Worm (Caenorhabditis elegans) whole organism, midembryonic: ENCODE data around the gene F11G11.15.

Source experiments
- T22C8.4 ChIP-seq: fragments of 200-800 bp; sonication (Bioruptor generic); IDR thresholded peaks from 2 replicates; pipeline ENCODE4 v1.3.6; 2022; ENCODE audit warnings: missing genetic modification characterization, missing compliant biosample characterization
- flt-1 ChIP-seq: fragments of 200-800 bp; sonication (Bioruptor generic); IDR thresholded peaks from 2 replicates; pipeline ENCODE4 v1.3.6; 2022; ENCODE audit warnings: missing genetic modification characterization, missing compliant biosample characterization

DNA sequence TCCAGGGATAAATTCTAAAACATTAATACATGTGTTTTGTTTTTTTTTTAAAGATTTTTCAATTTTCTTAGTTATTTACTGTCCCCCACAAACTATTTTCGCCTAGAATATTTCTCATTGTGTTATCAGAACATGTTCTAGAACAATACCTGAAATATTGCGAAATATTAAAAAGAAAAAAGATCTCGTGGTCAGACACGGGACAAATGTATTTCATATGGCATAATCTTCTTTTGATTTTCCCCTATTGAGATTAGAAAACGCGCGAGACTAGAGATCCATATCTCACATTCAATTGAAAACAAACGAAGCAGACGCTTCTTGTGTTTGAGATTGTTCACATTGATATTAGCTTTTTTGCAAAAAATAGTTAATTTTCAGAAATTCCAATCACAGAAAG lies 18.5 kb upstream of the F11G11.15 start:
- no peak for TF ChIP-seq T22C8.4 (GFP tag; lab: Robert Waterston, UW)
- TF ChIP-seq flt-1 (GFP tag; lab: Robert Waterston, UW) = no peak
